Fruit fly (Drosophila melanogaster) whole organism, prepupa: ENCODE results near the gene yl.

ENCODE experiments used
- Blimp-1 ChIP-seq: fragments of 200-800 bp; sonication (Bioruptor generic); optimal IDR thresholded peaks from 3 replicates; lab custom pipeline; 2017; ENCODE audit warnings: missing biosample characterization, missing genetic modification characterization, mild to moderate bottlenecking, moderate library complexity, missing genetic modification reagents
- CG11294 ChIP-seq: fragments of 200-800 bp; sonication (Bioruptor generic); IDR thresholded peaks from 2 replicates; pipeline ENCODE4 v1.3.6; 2022; ENCODE audit warnings: missing biosample characterization, missing genetic modification characterization
- CG11762 ChIP-seq: fragments of 200-800 bp; sonication (Bioruptor generic); optimal IDR thresholded peaks from 3 replicates; lab custom pipeline; 2016; ENCODE audit warnings: missing biosample characterization, missing genetic modification characterization; ENCODE audit not compliant: insufficient read depth
- CG11902 ChIP-seq: fragments of 200-800 bp; sonication (Bioruptor generic); optimal IDR thresholded peaks from 3 replicates; lab custom pipeline; 2016; ENCODE audit warnings: missing biosample characterization, missing genetic modification characterization
- CG1621 ChIP-seq: fragments of 200-800 bp; sonication (Bioruptor generic); optimal IDR thresholded peaks from 3 replicates; lab custom pipeline; 2018; ENCODE audit warnings: missing biosample characterization, mild to moderate bottlenecking, missing genetic modification characterization
- CG34406 ChIP-seq: fragments of 200-800 bp; sonication (Bioruptor generic); optimal IDR thresholded peaks from 3 replicates; lab custom pipeline; 2016; ENCODE audit warnings: missing biosample characterization, missing genetic modification characterization
- CG6854 ChIP-seq: fragments of 200-800 bp; sonication (Bioruptor generic); optimal IDR thresholded peaks from 2 replicates; lab custom pipeline; 2017; ENCODE audit warnings: missing biosample characterization, mild to moderate bottlenecking, missing genetic modification characterization
- Sox102F ChIP-seq: fragments of 200-800 bp; sonication (Bioruptor generic); optimal IDR thresholded peaks from 2 replicates; lab custom pipeline; 2016; ENCODE audit warnings: missing biosample characterization, mild to moderate bottlenecking, missing genetic modification characterization
- Sox14 ChIP-seq: fragments of 200-800 bp; sonication (Bioruptor generic); optimal IDR thresholded peaks from 3 replicates; lab custom pipeline; 2016; ENCODE audit warnings: missing biosample characterization, missing genetic modification characterization
- Sox15 ChIP-seq: fragments of 200-800 bp; sonication (Bioruptor generic); optimal IDR thresholded peaks from 3 replicates; lab custom pipeline; 2016; ENCODE audit warnings: missing biosample characterization, missing genetic modification characterization

DNA sequence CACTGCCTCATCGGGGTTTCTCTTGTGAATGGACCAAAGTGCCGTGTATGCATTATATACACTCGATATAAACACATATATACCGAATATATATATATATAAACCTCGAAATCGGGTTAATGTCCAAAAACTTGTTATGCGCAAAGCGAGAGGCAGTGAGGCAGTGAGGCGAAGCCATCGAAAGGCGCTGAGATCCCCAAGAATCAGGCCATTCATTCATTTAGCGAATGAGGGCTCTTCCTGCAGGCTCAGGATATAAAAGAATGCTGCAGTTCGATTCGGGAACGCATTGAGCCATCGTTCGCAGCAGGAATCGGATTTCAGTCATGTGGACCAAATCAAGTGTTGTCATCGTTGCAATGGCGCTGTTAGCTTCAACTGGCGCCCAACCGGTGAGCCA, 6.1 kb upstream of the yl start, which contains the start of gene CG12481:
- TF ChIP-seq CG6854 (GFP tag; lab: Kevin White, UChicago) (no peak), CG11294 (GFP tag; lab: Robert Waterston, UW) (no peak), CG11762 (GFP tag; lab: Kevin White, UChicago) (no peak), CG1621 (no peak), Sox15 (GFP tag; lab: Kevin White, UChicago) (no peak), Sox102F (GFP tag; lab: Kevin White, UChicago) (no peak), CG34406 (no peak), CG11902 (GFP tag; lab: Kevin White, UChicago) (no peak), Blimp-1 (no peak), Sox14 (no peak)
